Worm (Caenorhabditis elegans): ENCODE measurements around the gene abhd-3.1.

DNA sequence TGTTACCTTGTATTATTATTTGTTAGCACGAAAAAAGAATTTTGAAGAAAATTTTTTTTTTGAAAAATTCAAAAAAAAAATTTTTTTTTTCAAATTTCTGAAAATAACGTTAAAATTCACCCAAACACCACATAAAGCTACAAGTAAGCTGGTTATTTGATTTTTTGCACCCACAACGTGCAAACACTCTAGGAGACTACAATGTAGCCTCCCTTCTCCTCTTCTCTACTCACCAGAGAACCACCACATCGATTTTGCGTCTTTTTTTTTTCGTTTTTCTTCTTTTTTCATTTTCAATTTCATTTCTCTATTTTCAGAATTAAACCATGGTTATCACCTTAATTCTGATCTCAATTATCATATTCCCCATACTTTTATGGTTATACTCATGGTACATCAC, at the start of gene abhd-3.1:
- no peak for TF ChIP-seq snpc-4 (GFP tag; optimal IDR thresholded peaks at IDR 0.05)
- no peak for TF ChIP-seq snpc-4 (tag; optimal IDR thresholded peaks at IDR 0.05)
- TF ChIP-seq D2030.7 (GFP tag; IDR thresholded peaks at IDR 0.05), result no peak
- TF ChIP-seq F39B2.1 (GFP tag; IDR thresholded peaks at IDR 0.05), result no peak
- no peak for TF ChIP-seq hmg-20 (GFP tag; IDR thresholded peaks at IDR 0.05)

Data from whole organism, young adult.